Worm (Caenorhabditis elegans) whole organism, L4 larva: Measurements from ENCODE around the gene F58A4.6.

Source experiments
- F26F4.8 ChIP-seq: fragments of 200-800 bp; sonication (Bioruptor generic); conservative IDR thresholded peaks from 2 replicates; pipeline ENCODE4 v1.3.6; 2022; ENCODE audit warnings: missing genetic modification characterization, missing compliant biosample characterization
- F44E2.7 ChIP-seq: fragments of 200-800 bp; sonication (Bioruptor generic); IDR thresholded peaks from 2 replicates; pipeline ENCODE4 v2.1.2; 2022; ENCODE audit warnings: missing genetic modification characterization, missing compliant biosample characterization
- F49E8.2 ChIP-seq: sonication (generic microtip); optimal IDR thresholded peaks from 2 replicates; lab custom pipeline; 2016; ENCODE audit warnings: missing compliant biosample characterization, mild to moderate bottlenecking, missing genetic modification characterization, borderline replicate concordance
- T20F7.1 ChIP-seq: fragments of 200-800 bp; sonication (Bioruptor generic); optimal IDR thresholded peaks from 2 replicates; lab custom pipeline; 2018; ENCODE audit warnings: mild to moderate bottlenecking, missing genetic modification characterization, missing compliant biosample characterization
- Y105C5A.15 ChIP-seq: fragments of 200-800 bp; sonication (Bioruptor generic); IDR thresholded peaks from 2 replicates; pipeline ENCODE4 v1.3.6; 2022; ENCODE audit warnings: missing genetic modification characterization, missing compliant biosample characterization
- Y48G9A.11 ChIP-seq: fragments of 200-800 bp; sonication (Bioruptor generic); IDR thresholded peaks from 2 replicates; pipeline ENCODE4 v1.3.6; 2022; ENCODE audit warnings: missing genetic modification reagents, missing genetic modification characterization, missing compliant biosample characterization
- Y5F2A.4 ChIP-seq: fragments of 200-800 bp; sonication (Bioruptor generic); optimal IDR thresholded peaks from 2 replicates; lab custom pipeline; 2018; ENCODE audit warnings: mild to moderate bottlenecking, missing genetic modification characterization, missing compliant biosample characterization
- ZK337.2 ChIP-seq: fragments of 200-800 bp; sonication (Bioruptor generic); IDR thresholded peaks from 2 replicates; pipeline ENCODE4 v1.3.6; 2022; ENCODE audit warnings: missing genetic modification reagents, missing genetic modification characterization, missing compliant biosample characterization
- ama-1 ChIP-seq: fragments of 150-350 bp; optimal IDR thresholded peaks from 2 replicates; lab custom pipeline; 2014; ENCODE audit warnings: inconsistent platforms, mixed read lengths
- ceh-44 ChIP-seq: fragments of 200-800 bp; sonication (Bioruptor generic); IDR thresholded peaks from 2 replicates; pipeline ENCODE4 v1.3.6; 2022; ENCODE audit warnings: missing genetic modification reagents, missing genetic modification characterization, missing compliant biosample characterization
- ceh-62 ChIP-seq: sonication (generic microtip); optimal IDR thresholded peaks from 2 replicates; lab custom pipeline; 2017; ENCODE audit warnings: missing biosample characterization, missing genetic modification characterization
- ces-1 ChIP-seq: fragments of 150-350 bp; sonication (generic microtip); optimal IDR thresholded peaks from 4 replicates; lab custom pipeline; 2014; ENCODE audit warnings: missing biosample characterization, missing genetic modification reagents, missing genetic modification characterization
- ctbp-1 ChIP-seq: fragments of 200-800 bp; sonication (Bioruptor generic); IDR thresholded peaks from 2 replicates; pipeline ENCODE4 v1.3.6; 2022; ENCODE audit warnings: missing genetic modification reagents, missing genetic modification characterization, missing compliant biosample characterization
- daf-19 ChIP-seq: fragments of 200-800 bp; sonication (Bioruptor generic); conservative IDR thresholded peaks from 2 replicates; pipeline ENCODE4 v1.3.6; 2022; ENCODE audit warnings: missing genetic modification characterization, missing compliant biosample characterization
- dmd-8 ChIP-seq: fragments of 200-800 bp; sonication (Bioruptor generic); IDR thresholded peaks from 2 replicates; pipeline ENCODE4 v1.3.6; 2022; ENCODE audit warnings: missing genetic modification characterization, missing compliant biosample characterization
- duxl-1 ChIP-seq: sonication (generic microtip); optimal IDR thresholded peaks from 2 replicates; lab custom pipeline; 2016; ENCODE audit warnings: mild to moderate bottlenecking, missing genetic modification characterization, moderate library complexity, missing compliant biosample characterization; ENCODE audit not compliant: poor library complexity
- egl-27 ChIP-seq: sonication (generic microtip); optimal IDR thresholded peaks from 3 replicates; lab custom pipeline; 2017; ENCODE audit warnings: missing biosample characterization, missing genetic modification reagents, missing genetic modification characterization
- egl-43 ChIP-seq: fragments of 200-800 bp; sonication (Bioruptor generic); IDR thresholded peaks from 2 replicates; pipeline ENCODE4 v1.3.6; 2022; ENCODE audit warnings: missing genetic modification reagents, missing genetic modification characterization, missing compliant biosample characterization
- hif-1 ChIP-seq, 2 experiments: sonication (generic microtip); optimal IDR thresholded peaks; 2 replicates each; lab custom pipeline; 2016 to 2017; ENCODE audit warnings: missing compliant biosample characterization in 2 of 2, missing genetic modification characterization in 2 of 2, missing genetic modification reagents in 2 of 2, missing genotype in 2 of 2, mild to moderate bottlenecking in 1 of 2
- hlh-11 ChIP-seq: fragments of 200-800 bp; sonication (Bioruptor generic); optimal IDR thresholded peaks from 2 replicates; lab custom pipeline; 2018; ENCODE audit warnings: mild to moderate bottlenecking, missing genetic modification characterization, missing compliant biosample characterization
- hlh-30 ChIP-seq: sonication (generic microtip); optimal IDR thresholded peaks from 2 replicates; lab custom pipeline; 2017; ENCODE audit warnings: antibody characterized with exemption, mild to moderate bottlenecking, missing genetic modification characterization, missing compliant biosample characterization; ENCODE audit not compliant: insufficient read depth
- hmg-1.1 ChIP-seq: fragments of 200-800 bp; sonication (Bioruptor generic); IDR thresholded peaks from 2 replicates; pipeline ENCODE4 v1.3.6; 2022; ENCODE audit warnings: missing genetic modification reagents, missing genetic modification characterization, missing compliant biosample characterization
- lim-7 ChIP-seq: fragments of 200-800 bp; sonication (Bioruptor generic); IDR thresholded peaks from 2 replicates; pipeline ENCODE4 v1.3.6; 2022; ENCODE audit warnings: missing genetic modification characterization, missing compliant biosample characterization
- lin-1 ChIP-seq: fragments of 200-800 bp; sonication (Bioruptor generic); IDR thresholded peaks from 2 replicates; pipeline ENCODE4 v1.3.6; 2022; ENCODE audit warnings: missing genetic modification reagents, missing genetic modification characterization, missing compliant biosample characterization
- lin-29 ChIP-seq: fragments of 200-800 bp; sonication (Bioruptor generic); IDR thresholded peaks from 2 replicates; pipeline ENCODE4 v1.3.6; 2022; ENCODE audit warnings: missing genetic modification reagents, missing genetic modification characterization, missing compliant biosample characterization
- lin-39 ChIP-seq: fragments of 150-350 bp; optimal IDR thresholded peaks from 2 replicates; lab custom pipeline; 2014; ENCODE audit warnings: missing biosample characterization, missing genetic modification reagents, missing genetic modification characterization
- lir-3 ChIP-seq: sonication (generic microtip); optimal IDR thresholded peaks from 2 replicates; lab custom pipeline; 2016; ENCODE audit warnings: mild to moderate bottlenecking, missing genetic modification characterization, missing compliant biosample characterization
- madf-5 ChIP-seq, 2 experiments: fragments of 200-800 bp; sonication (Bioruptor generic); IDR thresholded peaks; 2 replicates each; pipeline ENCODE4 v1.3.6; 2022; ENCODE audit warnings: missing compliant biosample characterization in 2 of 2, missing genetic modification characterization in 2 of 2
- mdl-1 ChIP-seq, 2 experiments: fragments of 150-350 bp in 1 of 2; sonication (generic microtip) in 1 of 2; optimal IDR thresholded peaks; 2 replicates each; lab custom pipeline; 2014 to 2017; ENCODE audit warnings: missing biosample characterization in 2 of 2, missing genetic modification characterization in 2 of 2
- mep-1 ChIP-seq: fragments of 150-350 bp; sonication (generic microtip); optimal IDR thresholded peaks from 3 replicates; lab custom pipeline; 2014; ENCODE audit warnings: missing biosample characterization, missing genetic modification characterization
- mxl-2 ChIP-seq: fragments of 200-800 bp; sonication (Bioruptor generic); conservative IDR thresholded peaks from 2 replicates; pipeline ENCODE4 v1.3.6; 2022; ENCODE audit warnings: missing genetic modification reagents, missing genetic modification characterization, missing compliant biosample characterization
- nhr-11 ChIP-seq: fragments of 150-350 bp; optimal IDR thresholded peaks from 2 replicates; lab custom pipeline; 2014; ENCODE audit warnings: missing biosample characterization, missing genetic modification characterization
- nhr-111 ChIP-seq: fragments of 200-800 bp; sonication (Bioruptor generic); optimal IDR thresholded peaks from 2 replicates; lab custom pipeline; 2018; ENCODE audit warnings: mild to moderate bottlenecking, missing genetic modification characterization, missing compliant biosample characterization
- nhr-237 ChIP-seq: sonication (generic microtip); optimal IDR thresholded peaks from 2 replicates; lab custom pipeline; 2017; ENCODE audit warnings: missing biosample characterization, missing genetic modification characterization
- nhr-28 ChIP-seq: fragments of 150-350 bp; optimal IDR thresholded peaks from 2 replicates; lab custom pipeline; 2014; ENCODE audit warnings: missing biosample characterization, missing genetic modification characterization
- nhr-48 ChIP-seq: sonication (generic microtip); optimal IDR thresholded peaks from 2 replicates; lab custom pipeline; 2016; ENCODE audit warnings: mild to moderate bottlenecking, missing genetic modification characterization, missing compliant biosample characterization
- nhr-6 ChIP-seq: fragments of 150-350 bp; optimal IDR thresholded peaks from 2 replicates; lab custom pipeline; 2014; ENCODE audit warnings: missing biosample characterization, missing genetic modification characterization
- skn-1 ChIP-seq: fragments of 150-350 bp; optimal IDR thresholded peaks from 2 replicates; lab custom pipeline; 2014; ENCODE audit warnings: missing biosample characterization, missing genetic modification characterization
- spr-1 ChIP-seq: sonication (generic microtip); optimal IDR thresholded peaks from 2 replicates; lab custom pipeline; 2016; ENCODE audit warnings: mild to moderate bottlenecking, missing genetic modification characterization, missing compliant biosample characterization
- spr-3 ChIP-seq: fragments of 200-800 bp; sonication (Bioruptor generic); optimal IDR thresholded peaks from 2 replicates; lab custom pipeline; 2018; ENCODE audit warnings: mild to moderate bottlenecking, missing genetic modification characterization, missing compliant biosample characterization
- tag-97 ChIP-seq: fragments of 200-800 bp; sonication (Bioruptor generic); IDR thresholded peaks from 2 replicates; pipeline ENCODE4 v1.3.6; 2022; ENCODE audit warnings: missing genetic modification characterization, missing compliant biosample characterization
- unc-39 ChIP-seq: sonication (generic microtip); optimal IDR thresholded peaks from 2 replicates; lab custom pipeline; 2017; ENCODE audit warnings: missing biosample characterization, missing genetic modification characterization
- unc-62 ChIP-seq, 3 experiments: fragments of 150-350 bp in 1 of 3; sonication (generic microtip); optimal IDR thresholded peaks in 2 of 3; peaks in 1 of 3; 1 replicate in 1 of 3; 2 replicates in 2 of 3; lab custom pipeline; 2014 to 2017; ENCODE audit warnings: missing biosample characterization in 3 of 3, missing genetic modification characterization in 3 of 3, missing genetic modification reagents in 3 of 3, missing genotype in 1 of 3
- zag-1 ChIP-seq: fragments of 150-350 bp; optimal IDR thresholded peaks from 2 replicates; lab custom pipeline; 2014; ENCODE audit warnings: missing biosample characterization, missing genetic modification characterization
- zfp-2 ChIP-seq: sonication (generic microtip); optimal IDR thresholded peaks from 2 replicates; lab custom pipeline; 2016; ENCODE audit warnings: mild to moderate bottlenecking, missing genetic modification characterization, missing compliant biosample characterization
- zip-11 ChIP-seq: fragments of 200-800 bp; sonication (Bioruptor generic); IDR thresholded peaks from 2 replicates; pipeline ENCODE4 v1.3.6; 2022; ENCODE audit warnings: missing genetic modification characterization, missing compliant biosample characterization
- zip-2 ChIP-seq: fragments of 150-350 bp; optimal IDR thresholded peaks from 2 replicates; lab custom pipeline; 2014; ENCODE audit warnings: missing biosample characterization, missing genetic modification characterization

Gene F58A4.6

DNA sequence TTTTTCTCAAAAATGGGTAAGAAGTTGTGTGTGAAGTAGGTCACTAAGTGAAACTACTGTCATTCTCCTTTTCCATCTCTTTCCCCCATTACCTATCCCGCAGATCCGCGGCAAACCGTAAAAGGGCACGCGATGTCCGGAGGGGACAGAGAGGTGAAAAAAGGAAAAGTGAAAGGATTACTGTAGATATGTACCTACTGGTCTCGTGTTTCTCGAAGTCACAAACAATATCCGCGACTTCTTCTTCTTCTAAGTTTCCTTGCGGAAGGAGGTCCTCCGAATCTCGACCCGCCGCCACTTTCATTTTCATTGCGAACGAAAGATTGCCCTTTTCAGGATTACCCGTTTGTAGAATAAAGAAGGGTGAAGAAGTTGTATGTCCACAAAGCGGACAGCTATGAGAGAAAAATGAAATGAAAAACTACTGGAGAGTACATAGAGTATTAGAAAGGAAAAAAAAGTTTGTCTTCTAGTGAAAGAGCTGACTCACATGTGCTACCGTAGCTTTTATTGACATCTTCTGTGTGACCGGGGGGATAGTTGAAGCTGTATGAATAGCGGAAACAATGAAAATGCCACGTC, 32.2 kb downstream of the F58A4.6 start (continued):
- TF ChIP-seq F44E2.7 (GFP tag; lab: Robert Waterston, UW) = no peak
- TF ChIP-seq lin-29 (GFP tag; lab: Robert Waterston, UW) = no peak
- TF ChIP-seq T20F7.1 (GFP tag; lab: Kevin White, UChicago) = no peak
- TF ChIP-seq zfp-2 (tag; lab: Kevin White, UChicago) = no peak
- TF ChIP-seq ctbp-1 (GFP tag; lab: Robert Waterston, UW) = no peak
- TF ChIP-seq F49E8.2 (tag; lab: Kevin White, UChicago) = no peak
- TF ChIP-seq spr-3 (GFP tag; lab: Kevin White, UChicago) = no peak
- no peak for TF ChIP-seq ceh-44 (GFP tag; lab: Robert Waterston, UW)
- TF ChIP-seq lin-39 (tag; lab: Kevin White, UChicago) = no peak
- TF ChIP-seq madf-5 (GFP tag; IDR thresholded peaks at IDR 0.05; lab: Robert Waterston, UW) = no peak
- TF ChIP-seq Y105C5A.15 (GFP tag; lab: Robert Waterston, UW) = no peak
- no peak for TF ChIP-seq spr-1 (tag; lab: Kevin White, UChicago)
- TF ChIP-seq mep-1 (tag; lab: Kevin White, UChicago) = no peak
- TF ChIP-seq egl-27 (tag; lab: Kevin White, UChicago) = no peak
- no peak for TF ChIP-seq F26F4.8 (GFP tag; lab: Robert Waterston, UW)
- TF ChIP-seq unc-39 (tag; lab: Kevin White, UChicago) = no peak
- TF ChIP-seq unc-62 (GFP tag; optimal IDR thresholded peaks at IDR 0.05 in 1 of 2; lab: Kevin White, UChicago) = peak in 1 of 2 experiments; percentile 93
- no peak for TF ChIP-seq unc-62 (tag; optimal IDR thresholded peaks at IDR 0.05; lab: Kevin White, UChicago)
- TF ChIP-seq lin-1 = no peak
- no peak for TF ChIP-seq ces-1
- no peak for TF ChIP-seq ZK337.2
- TF ChIP-seq nhr-111 (GFP tag; lab: Kevin White, UChicago) = no peak
- TF ChIP-seq nhr-237 = no peak
- TF ChIP-seq hlh-30 (tag; lab: Kevin White, UChicago) = peak; percentile 43
- peak; percentile 53 for TF ChIP-seq nhr-28 (tag; lab: Kevin White, UChicago)
- no peak for TF ChIP-seq nhr-6 (tag; lab: Kevin White, UChicago)
- TF ChIP-seq Y5F2A.4 = no peak
- peak; percentile 21 for TF ChIP-seq hlh-11 (tag; lab: Kevin White, UChicago)
- TF ChIP-seq skn-1 = no peak
- TF ChIP-seq dmd-8 = no peak
- TF ChIP-seq lim-7 (GFP tag; lab: Robert Waterston, UW) = no peak
- no peak for TF ChIP-seq ceh-62
- TF ChIP-seq hmg-1.1 (GFP tag; lab: Robert Waterston, UW) = no peak
- no peak for TF ChIP-seq zag-1 (tag; lab: Kevin White, UChicago)
- no peak for TF ChIP-seq nhr-11 (tag; lab: Kevin White, UChicago)
- TF ChIP-seq lir-3 (tag; lab: Kevin White, UChicago) = no peak
- TF ChIP-seq nhr-48 (tag; lab: Kevin White, UChicago) = no peak
- no peak for TF ChIP-seq duxl-1 (tag; lab: Kevin White, UChicago)
- TF ChIP-seq hif-1 (tag; optimal IDR thresholded peaks at IDR 0.05; lab: Kevin White, UChicago) = no peak
- peak in 1 of 2 experiments; percentile 19 for TF ChIP-seq mdl-1 (tag; optimal IDR thresholded peaks at IDR 0.05; lab: Kevin White, UChicago)

DNA sequence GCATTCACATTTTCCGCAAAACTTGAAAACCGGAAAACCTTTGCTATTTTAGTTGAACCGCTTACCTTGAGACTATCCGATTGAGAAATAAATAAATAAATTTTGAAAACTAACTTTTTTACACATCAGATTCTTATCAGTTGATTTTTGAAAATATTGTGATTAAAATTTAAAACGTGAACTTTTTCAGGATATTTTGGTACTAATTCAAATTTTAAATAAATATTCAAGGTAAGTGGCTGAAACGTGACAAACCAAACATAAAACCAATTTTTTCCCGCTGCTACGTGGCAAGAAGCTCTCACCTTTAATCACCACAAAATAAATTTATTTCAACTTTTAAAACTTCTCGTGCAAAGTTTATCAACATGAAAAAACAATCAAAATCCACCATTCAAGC, 37.6 kb downstream of the F58A4.6 start, which contains the start of gene C15H7.3:
Gene C15H7.3 (minus strand): TSS at position 101 of the 400 bp plus-strand sequence.
- TF ChIP-seq lin-39 (tag; lab: Kevin White, UChicago) (no peak), nhr-237 (no peak), zip-2 (tag; lab: Kevin White, UChicago) (no peak), tag-97 (GFP tag; lab: Robert Waterston, UW) (no peak), hif-1 (tag; optimal IDR thresholded peaks at IDR 0.05; lab: Kevin White, UChicago) (no peak), mxl-2 (no peak), zip-11 (GFP tag; lab: Robert Waterston, UW) (no peak), ama-1 (lab: Kevin White, UChicago) (no peak), daf-19 (GFP tag; lab: Robert Waterston, UW) (no peak), hlh-11 (tag; lab: Kevin White, UChicago) (no peak), F26F4.8 (GFP tag; lab: Robert Waterston, UW) (no peak), hmg-1.1 (GFP tag; lab: Robert Waterston, UW) (no peak), Y48G9A.11 (no peak), egl-43 (GFP tag; lab: Robert Waterston, UW) (no peak)
- TF ChIP-seq, all 104 proteins: peak for 0
